Worm (Caenorhabditis elegans) whole organism, L3 larva: ENCODE results near the gene mpst-3.
"Not testable (repeated sequence)": the region's sequence is repeated elsewhere in the genome, so short reads cannot be mapped to it uniquely, and the experiment has no call there.

Source experiments
- R02D3.7 ChIP-seq: fragments of 150-350 bp; optimal IDR thresholded peaks from 2 replicates; lab custom pipeline; 2014; ENCODE audit warnings: missing biosample characterization, missing genetic modification characterization
- ZK546.5 ChIP-seq: sonication (generic microtip); optimal IDR thresholded peaks from 2 replicates; lab custom pipeline; 2017; ENCODE audit warnings: missing biosample characterization, missing genetic modification characterization
- aly-2 ChIP-seq: fragments of 150-350 bp; optimal IDR thresholded peaks from 2 replicates; lab custom pipeline; 2014; ENCODE audit warnings: missing biosample characterization, missing genetic modification characterization
- ama-1 ChIP-seq: fragments of 150-350 bp; optimal IDR thresholded peaks from 2 replicates; lab custom pipeline; 2018
- lin-39 ChIP-seq: fragments of 150-350 bp; optimal IDR thresholded peaks from 2 replicates; lab custom pipeline; 2018; ENCODE audit warnings: missing biosample characterization, missing genetic modification reagents, missing genetic modification characterization
- mml-1 ChIP-seq: fragments of 150-350 bp; sonication (generic microtip); optimal IDR thresholded peaks from 3 replicates; lab custom pipeline; 2014; ENCODE audit warnings: missing biosample characterization, missing genetic modification characterization
- nhr-12 ChIP-seq: fragments of 150-350 bp; optimal IDR thresholded peaks from 2 replicates; lab custom pipeline; 2014; ENCODE audit warnings: missing biosample characterization, missing genetic modification characterization
- skn-1 ChIP-seq: fragments of 150-350 bp; optimal IDR thresholded peaks from 2 replicates; lab custom pipeline; 2014; ENCODE audit warnings: missing biosample characterization, missing genetic modification characterization
- snpc-4 ChIP-seq: fragments of 150-350 bp; optimal IDR thresholded peaks from 2 replicates; lab custom pipeline; 2014; ENCODE audit warnings: missing biosample characterization, missing genetic modification characterization
- zag-1 ChIP-seq: fragments of 150-350 bp; optimal IDR thresholded peaks from 2 replicates; lab custom pipeline; 2014; ENCODE audit warnings: missing biosample characterization, missing genetic modification characterization
- ztf-11 ChIP-seq: fragments of 150-350 bp; optimal IDR thresholded peaks from 2 replicates; lab custom pipeline; 2014; ENCODE audit warnings: missing biosample characterization, missing genetic modification characterization

DNA sequence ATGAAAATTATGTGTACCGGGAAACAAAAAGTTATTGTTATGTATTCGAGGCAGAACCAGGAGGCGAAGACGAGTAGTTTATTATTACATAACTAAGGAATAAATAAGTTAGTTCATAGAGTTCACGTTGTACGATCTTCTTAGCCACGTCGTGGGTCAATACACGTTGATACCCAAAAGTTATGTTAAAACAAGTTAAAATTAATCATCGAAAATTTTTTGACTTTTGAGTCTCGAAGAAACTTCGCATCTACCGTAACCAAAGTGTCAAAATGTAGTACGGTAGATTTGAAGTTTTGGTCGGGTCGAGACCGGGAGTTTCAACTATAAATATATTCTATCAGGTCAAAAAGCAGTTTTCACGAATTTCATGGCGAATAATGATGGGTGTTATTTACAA lies 18.7 kb upstream of the mpst-3 start, which contains the start of gene ZC412.10:
- TF ChIP-seq nhr-12 (tag; lab: Kevin White, UChicago); aly-2 (tag; lab: Kevin White, UChicago); lin-39; zag-1 (tag; lab: Kevin White, UChicago); R02D3.7 (tag; lab: Kevin White, UChicago); ama-1 (lab: Kevin White, UChicago); ZK546.5; snpc-4 (tag; lab: Kevin White, UChicago); skn-1; ztf-11 (tag; lab: Kevin White, UChicago); mml-1: not testable (repeated sequence)
